Fruit fly (Drosophila melanogaster) whole organism, embryonic: ENCODE data around the gene CG15742.

Experiments used
- Bdp1 ChIP-seq: fragments of 200-800 bp; sonication (Bioruptor generic); optimal IDR thresholded peaks from 3 replicates; lab custom pipeline; 2016; ENCODE audit warnings: missing biosample characterization, missing genetic modification characterization
- Blimp-1 ChIP-seq: fragments of 200-800 bp; sonication (Bioruptor generic); optimal IDR thresholded peaks from 3 replicates; lab custom pipeline; 2018; ENCODE audit warnings: missing biosample characterization, missing genetic modification characterization, mild to moderate bottlenecking, moderate library complexity, missing genetic modification reagents
- BtbVII ChIP-seq: fragments of 200-800 bp; sonication (Bioruptor generic); optimal IDR thresholded peaks from 3 replicates; lab custom pipeline; 2017; ENCODE audit warnings: missing biosample characterization, mild to moderate bottlenecking, missing genetic modification characterization
- CG1024 ChIP-seq: fragments of 200-800 bp; sonication (Bioruptor generic); IDR thresholded peaks from 2 replicates; pipeline ENCODE4 v1.3.6; 2022; ENCODE audit warnings: missing biosample characterization, missing genetic modification characterization
- CG10543 ChIP-seq: fragments of 200-800 bp; sonication (Bioruptor generic); optimal IDR thresholded peaks from 3 replicates; lab custom pipeline; 2017; ENCODE audit warnings: missing biosample characterization, mild to moderate bottlenecking, missing genetic modification characterization, moderate library complexity
- CG11695 ChIP-seq: fragments of 200-800 bp; sonication (Bioruptor generic); IDR thresholded peaks from 3 replicates; pipeline ENCODE4 v1.3.6; 2022; ENCODE audit warnings: missing biosample characterization, missing genetic modification characterization
- CG12104 ChIP-seq: fragments of 200-800 bp; sonication (Bioruptor generic); optimal IDR thresholded peaks from 3 replicates; lab custom pipeline; 2016; ENCODE audit warnings: missing biosample characterization, missing genetic modification characterization
- CG13287 ChIP-seq: fragments of 200-800 bp; sonication (Bioruptor generic); IDR thresholded peaks from 2 replicates; pipeline ENCODE4 v1.3.6; 2022; ENCODE audit warnings: missing biosample characterization, missing genetic modification characterization; ENCODE audit not compliant: partially characterized antibody
- CG13775 ChIP-seq: fragments of 200-800 bp; sonication (Bioruptor generic); optimal IDR thresholded peaks from 3 replicates; lab custom pipeline; 2017; ENCODE audit warnings: missing biosample characterization, mild to moderate bottlenecking, missing genetic modification characterization
- CG14860 ChIP-seq: fragments of 200-800 bp; sonication (Bioruptor generic); IDR thresholded peaks from 3 replicates; pipeline ENCODE4 v1.3.6; 2022; ENCODE audit warnings: missing biosample characterization, missing genetic modification characterization; ENCODE audit not compliant: partially characterized antibody
- CG17568 ChIP-seq: fragments of 200-800 bp; sonication (Bioruptor generic); optimal IDR thresholded peaks from 2 replicates; lab custom pipeline; 2018; ENCODE audit warnings: missing biosample characterization, mild to moderate bottlenecking, missing genetic modification characterization, moderate library complexity
- CG17612 ChIP-seq: fragments of 200-800 bp; sonication (Bioruptor generic); IDR thresholded peaks from 2 replicates; pipeline ENCODE4 v1.3.6; 2022; ENCODE audit warnings: missing biosample characterization, missing genetic modification characterization
- CG18011 ChIP-seq: fragments of 200-800 bp; sonication (Bioruptor generic); optimal IDR thresholded peaks from 2 replicates; lab custom pipeline; 2017; ENCODE audit warnings: missing biosample characterization, missing genetic modification characterization, mild to moderate bottlenecking, moderate library complexity, missing genotype
- CG18476 ChIP-seq: fragments of 200-800 bp; sonication (Bioruptor generic); optimal IDR thresholded peaks from 2 replicates; lab custom pipeline; 2016; ENCODE audit warnings: missing biosample characterization, mild to moderate bottlenecking, missing genetic modification characterization
- CG18764 ChIP-seq: fragments of 200-800 bp; sonication (Bioruptor generic); optimal IDR thresholded peaks from 3 replicates; lab custom pipeline; 2016; ENCODE audit warnings: missing biosample characterization, missing genetic modification characterization
- CG2712 ChIP-seq: fragments of 200-800 bp; optimal IDR thresholded peaks from 3 replicates; lab custom pipeline; 2019; ENCODE audit warnings: missing biosample characterization, mild to moderate bottlenecking, missing genetic modification characterization, moderate library complexity
- CG31441 ChIP-seq: fragments of 200-800 bp; sonication (Bioruptor generic); IDR thresholded peaks from 2 replicates; pipeline ENCODE4 v1.3.6; 2022; ENCODE audit warnings: missing biosample characterization, missing genetic modification characterization
- CG3281 ChIP-seq: fragments of 200-800 bp; sonication (Bioruptor generic); optimal IDR thresholded peaks from 3 replicates; lab custom pipeline; 2017; ENCODE audit warnings: missing biosample characterization, mild to moderate bottlenecking, missing genetic modification characterization
- CG34224 ChIP-seq: fragments of 200-800 bp; sonication (Bioruptor generic); IDR thresholded peaks from 3 replicates; pipeline ENCODE4 v1.3.6; 2022; ENCODE audit warnings: missing biosample characterization, missing genetic modification characterization; ENCODE audit not compliant: partially characterized antibody
- CG4360 ChIP-seq: fragments of 200-800 bp; sonication (Bioruptor generic); IDR thresholded peaks from 2 replicates; pipeline ENCODE4 v1.3.6; 2022; ENCODE audit warnings: missing biosample characterization, missing genetic modification characterization
- CG4707 ChIP-seq: fragments of 200-800 bp; sonication (Bioruptor generic); optimal IDR thresholded peaks from 2 replicates; lab custom pipeline; 2018; ENCODE audit warnings: missing biosample characterization, mild to moderate bottlenecking, missing genetic modification characterization, moderate library complexity
- CG7745 ChIP-seq: fragments of 200-800 bp; sonication (Bioruptor generic); optimal IDR thresholded peaks from 2 replicates; lab custom pipeline; 2018; ENCODE audit warnings: missing biosample characterization, mild to moderate bottlenecking, missing genetic modification characterization, moderate library complexity
- CG8924 ChIP-seq: fragments of 200-800 bp; optimal IDR thresholded peaks from 3 replicates; lab custom pipeline; 2019; ENCODE audit warnings: missing biosample characterization, mild to moderate bottlenecking, missing genetic modification characterization, moderate library complexity
- CG9876 ChIP-seq: fragments of 200-800 bp; sonication (Bioruptor generic); optimal IDR thresholded peaks from 2 replicates; lab custom pipeline; 2016; ENCODE audit warnings: missing biosample characterization, missing genetic modification characterization
- Camta ChIP-seq: fragments of 200-800 bp; sonication (Bioruptor generic); optimal IDR thresholded peaks from 2 replicates; lab custom pipeline; 2016; ENCODE audit warnings: missing biosample characterization, missing genetic modification characterization
- CkIIα-i1 ChIP-seq: fragments of 200-800 bp; sonication (Bioruptor generic); IDR thresholded peaks from 2 replicates; pipeline ENCODE4 v1.3.6; 2022; ENCODE audit warnings: missing biosample characterization, missing genetic modification characterization
- D ChIP-seq, 2 experiments: fragments of 200-800 bp in 1 of 2; fragments of >200 bp in 1 of 2; sonication (Bioruptor generic) in 1 of 2; optimal IDR thresholded peaks; 2 replicates in 1 of 2; 3 replicates in 1 of 2; lab custom pipeline; 2017; ENCODE audit warnings: mild to moderate bottlenecking in 1 of 2, missing biosample characterization in 1 of 2, missing genetic modification characterization in 1 of 2, missing genetic modification reagents in 1 of 2
- Hmr ChIP-seq: fragments of 200-800 bp; sonication (Bioruptor generic); optimal IDR thresholded peaks from 3 replicates; lab custom pipeline; 2017; ENCODE audit warnings: mild to moderate bottlenecking, missing biosample characterization, missing genetic modification reagents, missing genetic modification characterization
- Lpt ChIP-seq: fragments of >200 bp; optimal IDR thresholded peaks from 2 replicates; lab custom pipeline; 2018; ENCODE audit warnings: missing biosample characterization, missing genetic modification characterization
- NC2α ChIP-seq: fragments of 200-800 bp; sonication (Bioruptor generic); optimal IDR thresholded peaks from 2 replicates; lab custom pipeline; 2016; ENCODE audit warnings: missing biosample characterization, missing genetic modification characterization
- NFAT ChIP-seq: fragments of 200-800 bp; sonication (Bioruptor generic); IDR thresholded peaks from 2 replicates; pipeline ENCODE4 v1.3.6; 2022; ENCODE audit warnings: missing biosample characterization, missing genetic modification characterization
- Rx ChIP-seq: fragments of 200-800 bp; sonication (Bioruptor generic); IDR thresholded peaks from 2 replicates; pipeline ENCODE4 v1.3.6; 2022; ENCODE audit warnings: missing biosample characterization, missing genetic modification characterization
- Sry-β ChIP-seq: fragments of 200-800 bp; sonication (Bioruptor generic); optimal IDR thresholded peaks from 2 replicates; lab custom pipeline; 2018; ENCODE audit warnings: missing biosample characterization, mild to moderate bottlenecking, missing genetic modification characterization, moderate library complexity
- ash1 ChIP-seq: fragments of 200-800 bp; sonication (Bioruptor generic); optimal IDR thresholded peaks from 2 replicates; lab custom pipeline; 2018; ENCODE audit warnings: missing biosample characterization, mild to moderate bottlenecking, missing genetic modification characterization
- ato ChIP-seq: fragments of 200-800 bp; sonication (Bioruptor generic); IDR thresholded peaks from 2 replicates; pipeline ENCODE4 v1.3.6; 2022; ENCODE audit warnings: missing biosample characterization, missing genetic modification characterization; ENCODE audit not compliant: partially characterized antibody
- cas ChIP-seq: fragments of 200-800 bp; sonication (Bioruptor generic); IDR thresholded peaks from 2 replicates; pipeline ENCODE4 v1.3.6; 2022; ENCODE audit warnings: missing biosample characterization, missing genetic modification characterization
- crc ChIP-seq: fragments of 200-800 bp; sonication (Bioruptor generic); optimal IDR thresholded peaks from 2 replicates; lab custom pipeline; 2016; ENCODE audit warnings: missing biosample characterization, missing genetic modification characterization
- danr ChIP-seq: fragments of 200-800 bp; sonication (Bioruptor generic); IDR thresholded peaks from 2 replicates; pipeline ENCODE4 v1.3.6; 2022; ENCODE audit warnings: missing biosample characterization, missing genetic modification characterization
- eyg ChIP-seq: fragments of 200-800 bp; sonication (Bioruptor generic); optimal IDR thresholded peaks from 3 replicates; lab custom pipeline; 2016; ENCODE audit warnings: missing biosample characterization, missing genetic modification characterization
- fd102C ChIP-seq: fragments of 200-800 bp; sonication (Bioruptor generic); optimal IDR thresholded peaks from 2 replicates; lab custom pipeline; 2018; ENCODE audit warnings: missing biosample characterization, mild to moderate bottlenecking, missing genetic modification characterization, moderate library complexity
- gcm2 ChIP-seq: fragments of 200-800 bp; sonication (Bioruptor generic); optimal IDR thresholded peaks from 2 replicates; lab custom pipeline; 2016; ENCODE audit warnings: missing biosample characterization, missing genetic modification characterization
- grn ChIP-seq: fragments of 200-800 bp; sonication (Bioruptor generic); optimal IDR thresholded peaks from 3 replicates; lab custom pipeline; 2017; ENCODE audit warnings: missing biosample characterization, missing genetic modification characterization
- gt ChIP-seq: fragments of 200-800 bp; sonication (Bioruptor generic); IDR thresholded peaks from 2 replicates; pipeline ENCODE4 v1.3.6; 2022; ENCODE audit warnings: missing biosample characterization, missing genetic modification characterization
- h ChIP-seq: fragments of >200 bp; optimal IDR thresholded peaks from 2 replicates; lab custom pipeline; 2017
- insv ChIP-seq, 2 experiments: fragments of 200-800 bp; sonication (Bioruptor generic); optimal IDR thresholded peaks; 3 replicates each; lab custom pipeline; 2016 to 2018; ENCODE audit warnings: missing biosample characterization in 2 of 2, missing genetic modification characterization in 2 of 2
- seq ChIP-seq: fragments of 200-800 bp; sonication (Bioruptor generic); IDR thresholded peaks from 2 replicates; pipeline ENCODE4 v1.3.6; 2022; ENCODE audit warnings: missing biosample characterization, missing genetic modification characterization
- slou ChIP-seq: fragments of 200-800 bp; sonication (Bioruptor generic); optimal IDR thresholded peaks from 3 replicates; lab custom pipeline; 2016; ENCODE audit warnings: missing biosample characterization, missing genetic modification characterization
- tap ChIP-seq: fragments of 200-800 bp; optimal IDR thresholded peaks from 3 replicates; lab custom pipeline; 2019; ENCODE audit warnings: missing biosample characterization, mild to moderate bottlenecking, missing genetic modification characterization, moderate library complexity
- tna ChIP-seq: fragments of 200-800 bp; sonication (Bioruptor generic); IDR thresholded peaks from 2 replicates; pipeline ENCODE4 v1.3.6; 2022; ENCODE audit warnings: missing biosample characterization, missing genetic modification characterization; ENCODE audit not compliant: partially characterized antibody
- zen ChIP-seq: fragments of 200-800 bp; sonication (Bioruptor generic); optimal IDR thresholded peaks from 3 replicates; lab custom pipeline; 2018; ENCODE audit warnings: missing biosample characterization, mild to moderate bottlenecking, missing genetic modification characterization, moderate library complexity

CG15742 gene

dm6 chrX:13253062-13253724, 5.1 kb downstream of the CG15742 start (continued):
- no peak for TF ChIP-seq CG4360 (GFP tag; lab: Robert Waterston, UW)
- no peak for TF ChIP-seq CG9876
- no peak for TF ChIP-seq eyg (GFP tag; lab: Kevin White, UChicago)
- TF ChIP-seq Lpt (GFP tag; lab: Kevin White, UChicago), result no peak
- TF ChIP-seq NFAT (GFP tag; lab: Robert Waterston, UW), result no peak
- no peak for TF ChIP-seq BtbVII (GFP tag; lab: Kevin White, UChicago)
- TF ChIP-seq CG13775 (GFP tag; lab: Kevin White, UChicago), result peak; percentile 8
- TF ChIP-seq Bdp1, result no peak
- TF ChIP-seq CG4707 (GFP tag; lab: Kevin White, UChicago), result no peak
- TF ChIP-seq CG1024 (GFP tag; lab: Robert Waterston, UW), result peak; percentile 36; the same call in 1 of the 2 replicates
- no peak for TF ChIP-seq slou (GFP tag; lab: Kevin White, UChicago)
- peak; percentile 38 for TF ChIP-seq Camta (GFP tag; lab: Kevin White, UChicago)
- no peak for TF ChIP-seq danr (GFP tag; lab: Robert Waterston, UW)
- TF ChIP-seq Hmr (GFP tag; lab: Kevin White, UChicago), result peak; percentile 27
- TF ChIP-seq CG2712 (tag; lab: Kevin White, UChicago), result peak; percentile 44
- peak; percentile 69; the same call in 1 of the 2 replicates for TF ChIP-seq CG31441 (GFP tag; lab: Robert Waterston, UW)
- TF ChIP-seq CG8924 (tag; lab: Kevin White, UChicago), result peak; percentile 49
- TF ChIP-seq CG3281 (GFP tag; lab: Kevin White, UChicago), result peak; percentile 12
- no peak for TF ChIP-seq CG34224 (GFP tag; lab: Robert Waterston, UW)
- no peak for TF ChIP-seq CG14860 (GFP tag; lab: Robert Waterston, UW)
- TF ChIP-seq CG18011 (GFP tag; lab: Kevin White, UChicago), result no peak
- no peak for TF ChIP-seq CkIIα-i1 (GFP tag; lab: Robert Waterston, UW)
- TF ChIP-seq CG18764, result no peak
- peak; percentile 23; the same call in 1 of the 2 replicates for TF ChIP-seq seq (GFP tag; lab: Robert Waterston, UW)
- TF ChIP-seq h, result no peak
- TF ChIP-seq CG18476 (GFP tag; lab: Kevin White, UChicago), result no peak
- no peak for TF ChIP-seq CG10543 (GFP tag; lab: Kevin White, UChicago)
- peak; percentile 57; the same call in 1 of the 3 replicates for TF ChIP-seq CG11695 (GFP tag; lab: Robert Waterston, UW)
- TF ChIP-seq tna (GFP tag; lab: Robert Waterston, UW), result no peak
- TF ChIP-seq insv (GFP tag; optimal IDR thresholded peaks at IDR 0.05; lab: Kevin White, UChicago), result no peak
- TF ChIP-seq gt (GFP tag; lab: Robert Waterston, UW), result no peak
- TF ChIP-seq NC2α (GFP tag; lab: Kevin White, UChicago), result no peak
- no peak for TF ChIP-seq D (optimal IDR thresholded peaks at IDR 0.05; lab: Kevin White, UChicago)
- TF ChIP-seq D (GFP tag; optimal IDR thresholded peaks at IDR 0.05; lab: Kevin White, UChicago), result no peak
- TF ChIP-seq CG17612, result no peak
- TF ChIP-seq Blimp-1 (GFP tag; lab: Kevin White, UChicago), result peak; percentile 34
- TF ChIP-seq Sry-β, result no peak
- no peak for TF ChIP-seq CG17568 (GFP tag; lab: Kevin White, UChicago)
- peak; percentile 25 for TF ChIP-seq tap (tag; lab: Kevin White, UChicago)
- TF ChIP-seq cas (GFP tag; lab: Robert Waterston, UW), result no peak
- TF ChIP-seq grn (GFP tag; lab: Kevin White, UChicago), result no peak
- no peak for TF ChIP-seq ash1 (GFP tag; lab: Kevin White, UChicago)
- no peak for TF ChIP-seq crc (GFP tag; lab: Kevin White, UChicago)
- TF ChIP-seq CG12104 (GFP tag; lab: Kevin White, UChicago), result no peak
- TF ChIP-seq zen (tag; lab: Kevin White, UChicago), result no peak
- no peak for TF ChIP-seq CG7745 (tag; lab: Kevin White, UChicago)
- no peak for TF ChIP-seq CG13287 (GFP tag; lab: Robert Waterston, UW)
- no peak for TF ChIP-seq fd102C (GFP tag; lab: Kevin White, UChicago)
- no peak for TF ChIP-seq gcm2 (GFP tag; lab: Kevin White, UChicago)
- peak; percentile 49; the same call in 1 of the 2 replicates for TF ChIP-seq Rx (GFP tag; lab: Robert Waterston, UW)
- no peak for TF ChIP-seq ato
